Worm (Caenorhabditis elegans): ENCODE measurements around the gene drd-50.

drd-50 gene

DNA sequence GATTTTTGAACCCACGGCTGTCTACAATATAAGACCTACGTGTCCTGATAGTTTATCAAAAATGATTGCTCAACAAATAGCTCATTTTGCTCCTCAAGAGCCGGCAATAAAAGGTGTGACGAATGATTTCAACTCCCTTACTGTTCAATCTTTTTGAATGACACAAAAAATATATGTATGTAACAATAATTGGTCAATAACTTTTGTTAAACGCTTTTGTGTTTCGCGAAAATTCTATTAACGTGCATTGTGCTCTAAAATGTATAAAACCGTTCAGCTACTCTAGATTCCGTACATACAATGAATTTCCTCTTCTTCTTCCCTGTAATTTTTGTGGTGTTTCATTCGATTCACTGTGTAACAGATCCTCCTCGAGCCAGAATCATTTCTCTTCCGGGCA is 38.0 kb upstream of the drd-50 start, which contains the start of gene C35B1.4:
TSS of gene C35B1.4 (plus strand) at position 301 of the 400 bp plus-strand sequence.
- TF ChIP-seq hlh-13 (GFP tag; optimal IDR thresholded peaks at IDR 0.05), result no peak

DNA sequence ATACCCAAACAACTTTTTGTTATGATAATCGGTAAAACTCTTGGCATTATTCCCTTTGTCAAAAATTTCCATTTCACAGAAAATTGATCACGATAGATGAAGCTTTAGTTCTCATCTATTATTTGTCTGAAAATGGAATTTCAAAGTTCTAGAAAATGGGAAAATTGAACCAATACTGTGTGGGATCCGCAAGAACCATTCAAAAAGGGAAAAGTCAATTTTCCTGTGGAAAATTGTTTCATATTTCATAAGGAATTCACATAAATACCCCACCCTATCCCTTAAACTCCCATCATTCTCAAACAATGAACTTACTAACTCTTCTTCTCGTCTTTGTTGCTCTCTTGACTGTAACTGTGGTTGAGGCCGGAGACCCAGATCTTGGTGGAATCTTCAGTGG is 36.7 kb upstream of the drd-50 start, which contains the start of the genes C35B1.9 and C35B1.3:
TSS of gene C35B1.9 (minus strand) at position 101 of the 400 bp plus-strand sequence.
TSS of gene C35B1.3 (plus strand) at position 306 of the 400 bp plus-strand sequence.
- TF ChIP-seq rnt-1 (tag; optimal IDR thresholded peaks at IDR 0.05) (no peak), gmeb-2 (tag; optimal IDR thresholded peaks at IDR 0.05) (no peak), F13H6.1 (tag; optimal IDR thresholded peaks at IDR 0.05) (no peak), unc-86 (tag; optimal IDR thresholded peaks at IDR 0.05) (no peak), ceh-9 (tag; optimal IDR thresholded peaks at IDR 0.05) (no peak), sdc-2 (tag; optimal IDR thresholded peaks at IDR 0.05) (no peak), elt-4 (tag; optimal IDR thresholded peaks at IDR 0.05) (no peak), fkh-6 (tag; optimal IDR thresholded peaks at IDR 0.05) (no peak), nhr-232 (tag; optimal IDR thresholded peaks at IDR 0.05) (no peak), che-1 (tag; optimal IDR thresholded peaks at IDR 0.05) (no peak), dve-1 (tag; optimal IDR thresholded peaks at IDR 0.05) (no peak), hlh-6 (tag; optimal IDR thresholded peaks at IDR 0.05) (no peak), hlh-8 (tag; optimal IDR thresholded peaks at IDR 0.05) (no peak), mec-3 (tag; optimal IDR thresholded peaks at IDR 0.05; ENCODE audit: borderline replicate concordance) (no peak), unc-55 (GFP tag; optimal IDR thresholded peaks at IDR 0.05) (no peak), sox-2 (GFP tag; IDR thresholded peaks at IDR 0.05) (no peak), ceh-6 (GFP tag; optimal IDR thresholded peaks at IDR 0.05) (no peak), ceh-34 (tag; optimal IDR thresholded peaks at IDR 0.05) (no peak)

DNA sequence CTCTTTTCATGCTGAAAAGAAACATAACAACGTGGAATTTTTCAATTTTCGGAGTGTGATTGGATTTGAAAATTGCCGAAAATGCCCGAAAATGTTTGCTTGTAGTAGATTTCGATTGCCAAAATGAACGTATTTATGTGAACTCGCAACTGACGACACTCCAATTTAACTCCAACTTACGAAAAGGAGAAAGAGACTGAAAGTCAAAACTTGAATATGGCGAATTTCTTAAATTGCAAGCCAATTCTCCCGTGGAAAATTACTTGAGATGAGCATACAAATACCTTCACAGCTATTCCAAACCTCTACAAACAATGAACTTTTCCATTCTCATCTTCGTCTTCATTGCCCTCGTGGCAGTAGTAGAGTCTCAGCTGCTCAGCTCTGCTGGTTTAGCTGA is 34.9 kb upstream of the drd-50 start:
- no peak for TF ChIP-seq lim-6 (tag; optimal IDR thresholded peaks at IDR 0.05)
- no peak for TF ChIP-seq K02D7.2 (tag; optimal IDR thresholded peaks at IDR 0.05)
- no peak for TF ChIP-seq Y22D7AL.16 (tag; optimal IDR thresholded peaks at IDR 0.05)
- no peak for TF ChIP-seq tbx-2 (tag; optimal IDR thresholded peaks at IDR 0.05)
- no peak for TF ChIP-seq K09A11.1 (tag; optimal IDR thresholded peaks at IDR 0.05; ENCODE audit: insufficient read depth)
- TF ChIP-seq unc-42 (tag; optimal IDR thresholded peaks at IDR 0.05), result no peak
- TF ChIP-seq dve-1 (tag; optimal IDR thresholded peaks at IDR 0.05), result no peak

DNA sequence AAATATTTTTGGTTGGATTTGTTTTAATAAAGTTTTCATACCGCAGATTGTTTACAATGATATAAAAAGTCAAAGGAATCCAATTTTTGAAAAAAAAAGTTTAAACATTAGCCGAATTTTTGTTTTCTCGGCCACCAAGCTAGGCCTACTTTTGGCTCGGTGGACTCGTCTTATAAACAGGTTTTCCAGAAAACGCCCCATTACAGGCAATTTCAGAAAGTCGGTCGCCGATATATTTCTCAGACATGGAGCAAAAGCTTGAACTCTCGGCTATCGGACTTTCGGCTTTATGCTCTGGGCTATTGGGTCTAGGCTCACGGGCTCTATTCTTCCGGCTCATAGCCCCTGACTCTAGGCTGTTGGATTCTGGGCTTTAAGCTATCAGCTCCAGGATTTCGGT is 34.4 kb upstream of the drd-50 start:
- TF ChIP-seq pqm-1 (tag; optimal IDR thresholded peaks at IDR 0.05) (no peak), sox-4 (tag; optimal IDR thresholded peaks at IDR 0.05) (no peak), pros-1 (tag; optimal IDR thresholded peaks at IDR 0.05) (no peak), nhr-232 (tag; optimal IDR thresholded peaks at IDR 0.05) (no peak), ahr-1 (tag; optimal IDR thresholded peaks at IDR 0.05) (no peak), K02D7.2 (tag; optimal IDR thresholded peaks at IDR 0.05) (no peak), ceh-14 (tag; optimal IDR thresholded peaks at IDR 0.05) (no peak), ceh-48 (tag; optimal IDR thresholded peaks at IDR 0.05) (no peak), ceh-19 (GFP tag; optimal IDR thresholded peaks at IDR 0.05) (no peak), unc-86 (tag; optimal IDR thresholded peaks at IDR 0.05) (no peak), ceh-18 (tag; optimal IDR thresholded peaks at IDR 0.05) (no peak), pat-9 (tag; optimal IDR thresholded peaks at IDR 0.05) (no peak), ceh-24 (tag; optimal IDR thresholded peaks at IDR 0.05) (no peak), npax-4 (tag; optimal IDR thresholded peaks at IDR 0.05) (no peak), zip-5 (tag; optimal IDR thresholded peaks at IDR 0.05) (no peak), dmd-4 (tag; optimal IDR thresholded peaks at IDR 0.05; ENCODE audit: borderline replicate concordance) (no peak), odd-2 (tag; optimal IDR thresholded peaks at IDR 0.05) (no peak), ama-1 (optimal IDR thresholded peaks at IDR 0.05) (no peak), nfya-1 (tag; optimal IDR thresholded peaks at IDR 0.05) (no peak), fkh-6 (tag; optimal IDR thresholded peaks at IDR 0.05) (no peak)

Measured in whole organism, late embryonic.